Worm (Caenorhabditis elegans): ENCODE data around the gene Y51A2B.6.
A peak's percentile ranks its signal among the peaks of the same experiment; 100 is the strongest.
"Not testable (repeated sequence)": the region's sequence is repeated elsewhere in the genome, so short reads cannot be mapped to it uniquely, and the experiment has no call there.

Gene Y51A2B.6

DNA sequence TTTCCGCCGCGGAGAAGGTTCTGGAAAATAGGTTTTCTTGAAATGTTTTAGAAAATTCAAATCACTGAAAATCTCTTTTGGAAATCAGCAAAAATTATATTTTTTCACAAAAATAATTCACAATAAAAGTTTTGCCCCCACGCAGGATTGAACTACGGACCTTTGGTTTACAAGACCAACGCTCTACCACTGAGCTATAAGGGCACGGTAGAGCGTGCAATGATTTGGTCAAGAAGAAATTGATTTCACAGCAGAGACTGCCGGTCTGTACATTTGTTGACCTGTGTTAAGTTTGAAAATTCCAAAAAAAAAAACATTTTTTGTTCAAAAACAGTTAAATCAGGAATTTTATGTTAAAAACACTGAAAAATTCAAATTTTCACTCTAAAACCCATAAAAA, 18.2 kb upstream of the Y51A2B.6 start:
- peak; percentile 1 for TF ChIP-seq fos-1 (tag; optimal IDR thresholded peaks at IDR 0.05)
- TF ChIP-seq unc-62 (GFP tag; optimal IDR thresholded peaks at IDR 0.05): no peak

ce11 chrV:18410142-18410541, 16.0 kb upstream of the Y51A2B.6 start, which contains the start of gene srh-207:
Gene srh-207, minus strand, starts transcription at chrV:18410242.
- no peak for TF ChIP-seq nhr-23 (tag; optimal IDR thresholded peaks at IDR 0.05)
- no peak for TF ChIP-seq C34F6.9 (tag; optimal IDR thresholded peaks at IDR 0.05)
- no peak for TF ChIP-seq gmeb-1 (tag; optimal IDR thresholded peaks at IDR 0.05)
- no peak for TF ChIP-seq alr-1 (tag; optimal IDR thresholded peaks at IDR 0.05)
- TF ChIP-seq ceh-16 (tag; optimal IDR thresholded peaks at IDR 0.05): no peak
- no peak for TF ChIP-seq unc-55 (GFP tag; optimal IDR thresholded peaks at IDR 0.05)
- no peak for TF ChIP-seq nhr-237 (tag; optimal IDR thresholded peaks at IDR 0.05)
- no peak for TF ChIP-seq lin-39 (tag; optimal IDR thresholded peaks at IDR 0.05)
- TF ChIP-seq mab-5 (tag; optimal IDR thresholded peaks at IDR 0.05): no peak
- TF ChIP-seq elt-1 (tag; optimal IDR thresholded peaks at IDR 0.05): no peak
- TF ChIP-seq sem-4 (tag; optimal IDR thresholded peaks at IDR 0.05): no peak
- no peak for TF ChIP-seq ztf-1 (GFP tag; conservative IDR thresholded peaks at IDR 0.05)
- TF ChIP-seq R02D3.7 (tag; optimal IDR thresholded peaks at IDR 0.05): no peak
- no peak for TF ChIP-seq mdl-1 (tag; optimal IDR thresholded peaks at IDR 0.05)
- TF ChIP-seq fos-1 (tag; optimal IDR thresholded peaks at IDR 0.05): no peak

DNA sequence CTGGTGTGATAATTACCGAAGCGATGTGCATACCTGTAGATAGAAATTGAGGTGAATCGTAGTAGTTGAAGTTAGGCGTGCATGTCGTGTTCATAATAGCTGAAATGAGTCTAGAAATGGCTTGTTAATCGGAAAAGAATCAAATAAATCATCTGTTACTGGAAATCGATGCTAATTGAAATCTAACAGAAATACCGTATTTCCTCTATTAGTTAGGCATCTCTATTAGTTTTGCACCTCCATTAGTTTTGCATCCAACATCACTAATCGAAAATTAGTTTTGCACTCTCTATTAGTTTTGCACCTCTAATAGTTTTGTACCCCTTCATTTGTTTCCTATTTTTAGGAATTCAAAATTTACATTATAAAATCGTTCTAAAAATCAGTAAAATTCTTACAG, 10.7 kb upstream of the Y51A2B.6 start, which contains the start of gene srh-209:
srh-209 (minus strand) TSS at position 101 of the 400 bp plus-strand sequence.
- TF ChIP-seq Y55F3AM.14 (GFP tag; optimal IDR thresholded peaks at IDR 0.05); lsy-2 (tag; optimal IDR thresholded peaks at IDR 0.05); fos-1 (tag; optimal IDR thresholded peaks at IDR 0.05): not testable (repeated sequence)

DNA sequence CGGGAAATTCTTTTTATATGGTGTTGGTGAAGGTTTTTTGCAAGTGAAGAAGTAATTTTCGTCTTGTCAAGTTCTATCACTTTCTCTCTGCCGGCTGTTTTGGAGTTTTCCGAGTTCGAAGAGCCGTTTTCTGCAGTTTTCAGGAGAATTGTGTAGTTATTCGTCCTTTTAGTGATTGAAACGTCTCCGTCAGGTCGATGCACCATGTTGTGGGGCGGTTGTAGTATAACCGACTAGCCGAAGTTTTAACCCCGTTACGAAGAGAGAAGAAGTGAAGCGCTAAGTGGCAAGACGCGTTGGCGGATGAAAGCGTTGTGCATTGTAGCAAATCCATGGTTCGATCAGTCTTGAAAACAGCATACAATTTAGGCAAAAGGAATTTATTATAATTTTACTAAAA, 8.6 kb upstream of the Y51A2B.6 start:
- TF ChIP-seq zag-1 (tag; optimal IDR thresholded peaks at IDR 0.05): no peak
- no peak for TF ChIP-seq sma-9 (GFP tag; optimal IDR thresholded peaks at IDR 0.05)
- TF ChIP-seq sma-9 (tag; optimal IDR thresholded peaks at IDR 0.05): no peak
- TF ChIP-seq snpc-4 (tag; optimal IDR thresholded peaks at IDR 0.05): no peak
- no peak for TF ChIP-seq C34F6.9 (tag; optimal IDR thresholded peaks at IDR 0.05)
- no peak for TF ChIP-seq sma-3 (GFP tag; optimal IDR thresholded peaks at IDR 0.05)
- no peak for TF ChIP-seq nhr-129 (tag; optimal IDR thresholded peaks at IDR 0.05)
- no peak for TF ChIP-seq F13H6.1 (tag; optimal IDR thresholded peaks at IDR 0.05)
- TF ChIP-seq skn-1 (tag; optimal IDR thresholded peaks at IDR 0.05): no peak
- no peak for TF ChIP-seq ama-1 (optimal IDR thresholded peaks at IDR 0.05)
- TF ChIP-seq dmd-4 (tag; optimal IDR thresholded peaks at IDR 0.05): no peak
- no peak for TF ChIP-seq nhr-10 (tag; optimal IDR thresholded peaks at IDR 0.05)
- no peak for TF ChIP-seq gmeb-1 (tag; optimal IDR thresholded peaks at IDR 0.05)
- no peak for TF ChIP-seq ztf-11 (tag; optimal IDR thresholded peaks at IDR 0.05)
- TF ChIP-seq mdl-1 (tag; optimal IDR thresholded peaks at IDR 0.05): no peak
- TF ChIP-seq sem-4 (tag; optimal IDR thresholded peaks at IDR 0.05): no peak

- TF ChIP-seq nhr-11 (tag; optimal IDR thresholded peaks at IDR 0.05) (no peak), ceh-16 (tag; optimal IDR thresholded peaks at IDR 0.05) (no peak), ztf-4 (tag; optimal IDR thresholded peaks at IDR 0.05) (no peak), nhr-12 (tag; optimal IDR thresholded peaks at IDR 0.05) (no peak), mbf-1 (tag; optimal IDR thresholded peaks at IDR 0.05) (no peak), nhr-23 (tag; optimal IDR thresholded peaks at IDR 0.05) (no peak), alr-1 (tag; optimal IDR thresholded peaks at IDR 0.05) (no peak), nhr-21 (tag; optimal IDR thresholded peaks at IDR 0.05) (no peak), nhr-129 (tag; optimal IDR thresholded peaks at IDR 0.05) (no peak), skn-1 (tag; optimal IDR thresholded peaks at IDR 0.05) (no peak), mab-5 (tag; optimal IDR thresholded peaks at IDR 0.05) (no peak), lin-13 (GFP tag; optimal IDR thresholded peaks at IDR 0.05) (no peak), ama-1 (optimal IDR thresholded peaks at IDR 0.05) (no peak), ZK546.5 (tag; optimal IDR thresholded peaks at IDR 0.05) (no peak)
Observed at ce11 chrV:18397814-18398213, 3.7 kb upstream of the Y51A2B.6 start, which contains the start of gene Y51A2B.16. Gene Y51A2B.16, minus strand, starts transcription at chrV:18397914.
